Fruit fly (Drosophila melanogaster) whole organism, wandering third instar larva: ENCODE data around the gene Cdk8.

Experiments
- Abd-B ChIP-seq: fragments of >200 bp; optimal IDR thresholded peaks from 2 replicates; lab custom pipeline; 2017; ENCODE audit warnings: missing biosample characterization, missing genetic modification characterization
- CG32264 ChIP-seq: fragments of 200-800 bp; sonication (Bioruptor generic); optimal IDR thresholded peaks from 2 replicates; lab custom pipeline; 2016; ENCODE audit warnings: missing biosample characterization, missing genetic modification characterization
- CrebA ChIP-seq: fragments of 200-800 bp; sonication (Bioruptor generic); optimal IDR thresholded peaks from 2 replicates; lab custom pipeline; 2016; ENCODE audit warnings: missing biosample characterization, mild to moderate bottlenecking, missing genetic modification characterization, borderline replicate concordance
- Dfd ChIP-seq: fragments of >200 bp; optimal IDR thresholded peaks from 2 replicates; lab custom pipeline; 2017; ENCODE audit warnings: missing biosample characterization, missing genetic modification characterization
- Dif ChIP-seq: fragments of 200-275, 200-300 bp; sonication (Bioruptor generic); optimal IDR thresholded peaks from 2 replicates; lab custom pipeline; 2018; ENCODE audit warnings: missing biosample characterization, missing genetic modification characterization; ENCODE audit not compliant: partially characterized antibody
- GATAd ChIP-seq: sonication (Bioruptor generic); optimal IDR thresholded peaks from 2 replicates; lab custom pipeline; 2016; ENCODE audit warnings: missing biosample characterization, missing genetic modification characterization
- HLH106 ChIP-seq: fragments of 200-800 bp; optimal IDR thresholded peaks from 3 replicates; lab custom pipeline; 2019; ENCODE audit warnings: missing biosample characterization, mild to moderate bottlenecking, missing genetic modification characterization, moderate library complexity
- Hnf4 ChIP-seq: fragments of 200-800 bp; sonication (Bioruptor generic); optimal IDR thresholded peaks from 2 replicates; lab custom pipeline; 2016; ENCODE audit warnings: missing biosample characterization, mild to moderate bottlenecking, missing genetic modification characterization
- Hr78 ChIP-seq: fragments of >200 bp; optimal IDR thresholded peaks from 2 replicates; lab custom pipeline; 2017; ENCODE audit warnings: missing biosample characterization, missing genetic modification characterization
- Hr83 ChIP-seq: fragments of 200-300 bp; sonication (Bioruptor generic); optimal IDR thresholded peaks from 2 replicates; lab custom pipeline; 2016; ENCODE audit warnings: missing biosample characterization, mild to moderate bottlenecking, missing genetic modification characterization, moderate library complexity; ENCODE audit not compliant: poor library complexity, severe bottlenecking
- Jra ChIP-seq: sonication (Bioruptor generic); optimal IDR thresholded peaks from 2 replicates; lab custom pipeline; 2016; ENCODE audit warnings: missing biosample characterization, missing genetic modification characterization
- Mio ChIP-seq: sonication (Bioruptor generic); optimal IDR thresholded peaks from 2 replicates; lab custom pipeline; 2016; ENCODE audit warnings: missing biosample characterization, missing genetic modification characterization
- Myc ChIP-seq: fragments of >200 bp; optimal IDR thresholded peaks from 2 replicates; lab custom pipeline; 2017
- N ChIP-seq: fragments of >200 bp; optimal IDR thresholded peaks from 2 replicates; lab custom pipeline; 2018; ENCODE audit warnings: missing biosample characterization, missing external identifiers, missing genetic modification characterization
- OdsH ChIP-seq: fragments of 200-800 bp; sonication (Bioruptor generic); optimal IDR thresholded peaks from 2 replicates; lab custom pipeline; 2016; ENCODE audit warnings: missing biosample characterization, mild to moderate bottlenecking, missing genetic modification characterization
- Sp1 ChIP-seq: fragments of 200-800 bp; sonication (Bioruptor generic); optimal IDR thresholded peaks from 3 replicates; lab custom pipeline; 2019; ENCODE audit warnings: missing biosample characterization, mild to moderate bottlenecking, missing genetic modification characterization, moderate library complexity
- Vsx2 ChIP-seq: fragments of 200-300, 225-300 bp; sonication (Bioruptor generic); optimal IDR thresholded peaks from 2 replicates; lab custom pipeline; 2018; ENCODE audit warnings: missing biosample characterization, missing genetic modification characterization; ENCODE audit not compliant: partially characterized antibody
- br ChIP-seq: fragments of 200-800 bp; sonication (Bioruptor generic); optimal IDR thresholded peaks from 2 replicates; lab custom pipeline; 2016; ENCODE audit warnings: missing biosample characterization, missing genetic modification characterization
- brk ChIP-seq: fragments of 200-800 bp; sonication (Bioruptor generic); optimal IDR thresholded peaks from 2 replicates; lab custom pipeline; 2016; ENCODE audit warnings: missing biosample characterization, mild to moderate bottlenecking, missing genetic modification characterization
- dl ChIP-seq, 2 experiments: fragments of 175-275, 200-275 bp in 1 of 2; fragments of 200-275 bp in 1 of 2; sonication (Bioruptor generic); optimal IDR thresholded peaks; lab custom pipeline; 2018; ENCODE audit warnings: mild to moderate bottlenecking in 2 of 2, missing biosample characterization in 2 of 2, missing genetic modification characterization in 2 of 2, moderate library complexity in 2 of 2; ENCODE audit not compliant: partially characterized antibody in 2 of 2, insufficient read depth in 1 of 2
- dmrt93B ChIP-seq: fragments of 200-800 bp; sonication (Bioruptor generic); optimal IDR thresholded peaks from 2 replicates; lab custom pipeline; 2018; ENCODE audit warnings: missing biosample characterization, mild to moderate bottlenecking, missing genetic modification characterization
- dsf ChIP-seq: sonication (Bioruptor generic); optimal IDR thresholded peaks from 2 replicates; lab custom pipeline; 2016; ENCODE audit warnings: missing biosample characterization, missing genetic modification characterization, borderline replicate concordance
- ey ChIP-seq: fragments of 200-800 bp; sonication (Bioruptor generic); optimal IDR thresholded peaks from 2 replicates; lab custom pipeline; 2016; ENCODE audit warnings: missing biosample characterization, missing genetic modification characterization
- foxo ChIP-seq, 2 experiments: fragments of 200-800 bp; sonication (Bioruptor generic); optimal IDR thresholded peaks; 2 replicates in 1 of 2; 3 replicates in 1 of 2; lab custom pipeline; 2016 to 2017; ENCODE audit warnings: missing biosample characterization in 2 of 2, missing genetic modification characterization in 2 of 2
- fru ChIP-seq: fragments of 200-800 bp; sonication (Bioruptor generic); optimal IDR thresholded peaks from 3 replicates; lab custom pipeline; 2016; ENCODE audit warnings: missing biosample characterization, mild to moderate bottlenecking, missing genetic modification characterization
- h ChIP-seq: fragments of 200-800 bp; sonication (Bioruptor generic); optimal IDR thresholded peaks from 3 replicates; lab custom pipeline; 2016; ENCODE audit warnings: missing biosample characterization, mild to moderate bottlenecking, missing genetic modification characterization
- lola ChIP-seq: fragments of >200 bp; optimal IDR thresholded peaks from 2 replicates; lab custom pipeline; 2017; ENCODE audit warnings: missing biosample characterization, missing genetic modification characterization
- pan ChIP-seq: fragments of >200 bp; optimal IDR thresholded peaks from 2 replicates; lab custom pipeline; 2017
- psq ChIP-seq: fragments of 200-800 bp; sonication (Bioruptor generic); optimal IDR thresholded peaks from 3 replicates; lab custom pipeline; 2017; ENCODE audit warnings: missing biosample characterization, mild to moderate bottlenecking, missing genetic modification characterization, moderate library complexity
- rgr ChIP-seq: fragments of 200-800 bp; sonication (Bioruptor generic); optimal IDR thresholded peaks from 3 replicates; lab custom pipeline; 2016; ENCODE audit warnings: missing biosample characterization, mild to moderate bottlenecking, missing genetic modification characterization
- sage ChIP-seq: fragments of 200-800 bp; sonication (Bioruptor generic); optimal IDR thresholded peaks from 2 replicates; lab custom pipeline; 2016; ENCODE audit warnings: missing biosample characterization, mild to moderate bottlenecking, missing genetic modification characterization
- sv ChIP-seq: fragments of 200-800 bp; sonication (Bioruptor generic); optimal IDR thresholded peaks from 3 replicates; lab custom pipeline; 2016; ENCODE audit warnings: missing biosample characterization, missing genetic modification characterization
- tai ChIP-seq: sonication (Bioruptor generic); optimal IDR thresholded peaks from 2 replicates; lab custom pipeline; 2016; ENCODE audit warnings: missing biosample characterization, missing genetic modification characterization
- usp ChIP-seq: fragments of >200 bp; optimal IDR thresholded peaks from 2 replicates; lab custom pipeline; 2017; ENCODE audit warnings: missing biosample characterization, missing genetic modification characterization
- woc ChIP-seq: sonication (Bioruptor generic); optimal IDR thresholded peaks from 2 replicates; lab custom pipeline; 2016; ENCODE audit warnings: missing biosample characterization, mild to moderate bottlenecking, missing genetic modification characterization

The Cdk8 gene

DNA sequence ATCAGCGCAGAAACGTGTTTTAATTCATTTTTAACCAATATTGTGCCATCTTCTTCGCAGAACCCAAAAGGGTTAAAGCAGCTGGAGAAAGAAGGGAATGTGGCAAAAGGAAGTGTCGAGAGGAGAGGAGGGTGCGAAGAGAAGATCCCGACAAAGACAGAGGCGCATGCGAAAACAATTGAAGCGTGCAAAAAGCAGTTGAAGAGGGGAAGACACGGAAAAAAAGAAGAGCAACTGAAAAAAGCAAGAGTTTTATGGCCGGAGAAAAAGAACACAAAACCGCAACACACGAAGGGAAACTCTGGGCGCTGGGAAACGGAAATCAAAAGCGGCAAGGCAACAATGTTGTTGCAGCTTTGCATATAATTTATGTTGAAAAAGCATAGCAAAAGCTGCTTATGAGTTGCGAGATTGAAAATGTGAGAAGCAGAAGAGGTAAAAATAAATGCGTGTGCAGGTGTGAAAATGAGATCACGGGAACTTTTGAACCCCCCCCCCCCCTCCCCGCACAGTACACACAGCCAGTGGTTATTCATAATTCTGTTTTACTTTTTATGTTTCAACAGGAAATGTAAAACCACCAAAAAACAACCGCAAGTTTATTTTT lies 14.8 kb upstream of the Cdk8 start:
- TF ChIP-seq Jra (GFP tag; lab: Kevin White, UChicago) (no peak), Abd-B (no peak), OdsH (GFP tag; lab: Kevin White, UChicago) (no peak), tai (GFP tag; lab: Kevin White, UChicago) (no peak), Dfd (peak; percentile 92), HLH106 (tag; lab: Kevin White, UChicago) (peak; percentile 1), foxo (GFP tag; optimal IDR thresholded peaks at IDR 0.05; lab: Kevin White, UChicago) (no peak), psq (GFP tag; lab: Kevin White, UChicago) (peak; percentile 88), Hr78 (GFP tag; lab: Kevin White, UChicago) (no peak), h (GFP tag; lab: Kevin White, UChicago) (no peak), usp (GFP tag; lab: Kevin White, UChicago) (no peak), N (GFP tag; lab: Kevin White, UChicago) (no peak), br (GFP tag; lab: Kevin White, UChicago) (no peak), Vsx2 (GFP tag; lab: Kevin White, UChicago) (peak; percentile 28)
- TF ChIP-seq, all 38 proteins: peak for 4

DNA sequence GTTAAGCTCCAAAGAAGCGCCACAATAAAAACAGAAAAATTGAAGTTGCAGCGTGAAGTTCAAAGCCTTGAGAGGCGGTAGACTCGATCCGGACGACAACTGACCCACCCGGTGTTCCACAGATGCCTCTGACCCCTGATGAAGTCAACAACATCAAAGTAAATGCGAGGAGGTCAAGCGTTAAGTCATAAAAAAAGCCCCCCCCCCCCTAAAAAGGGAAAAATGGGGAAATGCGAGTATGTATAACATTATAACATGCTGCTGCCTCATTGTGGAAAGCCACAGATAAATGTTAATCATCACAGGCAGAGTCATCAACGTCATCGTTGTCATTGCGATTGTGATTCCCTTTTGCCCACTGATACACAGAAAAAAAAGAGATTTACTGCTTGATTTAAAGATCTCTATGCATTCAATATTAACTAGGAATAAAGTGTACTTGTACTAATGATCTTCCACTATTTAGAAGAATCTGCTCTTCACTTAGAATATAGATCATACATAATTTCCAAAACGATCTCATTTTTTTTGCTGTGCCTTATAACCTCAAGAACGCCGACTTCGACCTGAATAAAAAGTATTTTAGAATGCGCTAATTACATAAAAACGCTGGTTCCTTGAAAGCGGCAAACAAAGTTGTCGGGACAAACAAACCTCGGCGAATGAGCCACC lies 12.7 kb upstream of the Cdk8 start:
- TF ChIP-seq sage (GFP tag; lab: Kevin White, UChicago) (no peak), OdsH (GFP tag; lab: Kevin White, UChicago) (no peak), br (GFP tag; lab: Kevin White, UChicago) (no peak), pan (no peak), Abd-B (no peak), lola (GFP tag; lab: Kevin White, UChicago) (no peak), Hr78 (GFP tag; lab: Kevin White, UChicago) (no peak), brk (no peak), Dfd (no peak), dsf (GFP tag; lab: Kevin White, UChicago) (no peak), GATAd (GFP tag; lab: Kevin White, UChicago) (no peak)

DNA sequence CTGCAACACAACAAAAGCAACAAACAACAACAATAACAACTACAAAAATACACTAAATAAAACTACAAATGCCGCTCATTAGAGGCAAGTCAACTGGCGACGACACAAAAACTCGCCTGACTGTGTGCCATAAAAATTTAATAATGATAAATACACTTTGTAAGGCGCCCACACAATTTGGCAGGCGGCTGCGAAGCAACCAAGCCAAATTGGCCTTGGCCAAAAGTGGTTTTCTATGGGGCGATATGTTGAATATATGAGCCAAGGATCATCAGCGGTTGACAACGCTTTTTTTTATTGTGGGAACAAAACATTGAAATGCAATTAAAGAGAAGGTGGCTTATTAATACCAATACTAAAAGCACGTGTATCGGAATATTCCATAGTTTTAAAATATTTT lies 11.6 kb upstream of the Cdk8 start:
- TF ChIP-seq Sp1 (GFP tag; lab: Kevin White, UChicago) = no peak
- no peak for TF ChIP-seq Hnf4 (GFP tag; lab: Kevin White, UChicago)
- TF ChIP-seq ey (GFP tag; lab: Kevin White, UChicago) = no peak
- no peak for TF ChIP-seq brk

DNA sequence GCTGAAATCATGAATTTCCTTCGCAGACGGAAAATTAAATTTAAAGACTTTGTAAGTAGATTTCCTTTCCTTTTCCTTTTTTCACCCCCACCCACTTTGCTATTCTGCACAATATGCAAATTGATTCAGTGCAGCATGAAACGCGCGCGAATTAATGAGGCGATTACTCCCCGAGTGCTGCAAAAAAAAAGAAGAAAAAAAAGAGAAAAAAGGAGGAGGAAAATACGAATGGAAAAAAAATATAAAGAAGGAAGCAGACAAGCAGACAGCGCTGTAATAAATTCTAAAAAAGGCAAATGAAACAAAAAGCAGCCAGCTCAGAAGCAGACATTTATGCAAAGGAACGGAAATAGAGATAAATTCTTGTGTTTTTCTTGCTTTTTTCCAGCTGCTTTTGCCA lies 10.3 kb upstream of the Cdk8 start:
- TF ChIP-seq psq (GFP tag; lab: Kevin White, UChicago) (no peak), Abd-B (no peak), woc (GFP tag; lab: Kevin White, UChicago) (no peak), foxo (GFP tag; optimal IDR thresholded peaks at IDR 0.05; lab: Kevin White, UChicago) (no peak), Hr78 (GFP tag; lab: Kevin White, UChicago) (no peak), HLH106 (tag; lab: Kevin White, UChicago) (no peak), br (GFP tag; lab: Kevin White, UChicago) (no peak), Vsx2 (GFP tag; lab: Kevin White, UChicago) (no peak), Mio (GFP tag; lab: Kevin White, UChicago) (no peak)

DNA sequence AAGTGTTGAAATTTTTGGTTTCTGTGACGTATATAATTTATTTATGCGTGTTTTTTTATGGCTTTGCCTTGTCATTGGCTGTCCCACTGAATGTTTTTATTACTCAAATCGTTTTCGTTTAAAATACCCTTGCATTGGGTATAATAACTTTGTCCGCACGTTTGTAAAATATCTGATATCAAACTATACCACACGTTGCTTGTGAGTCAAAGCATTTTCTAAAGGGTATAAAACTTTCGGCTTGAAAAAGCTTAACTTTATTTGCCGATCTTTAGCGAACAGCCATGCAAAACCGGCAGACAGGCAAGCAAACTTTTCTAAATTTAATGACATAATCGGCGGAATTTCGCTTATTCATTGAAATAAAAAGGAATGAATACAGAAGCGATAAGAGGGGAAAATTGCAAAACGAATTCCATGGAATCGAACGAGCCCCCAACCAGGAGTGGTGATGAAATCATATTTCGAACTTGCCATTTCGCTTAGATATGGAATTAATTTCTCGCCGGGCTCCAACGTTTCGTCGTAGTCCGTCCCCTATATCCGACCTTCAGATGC lies 9.0 kb upstream of the Cdk8 start:
- TF ChIP-seq Dif (no peak), OdsH (GFP tag; lab: Kevin White, UChicago) (peak; percentile 28), ey (GFP tag; lab: Kevin White, UChicago) (peak; percentile 60), woc (GFP tag; lab: Kevin White, UChicago) (peak; percentile 41), Abd-B (no peak), psq (GFP tag; lab: Kevin White, UChicago) (peak; percentile 44), GATAd (GFP tag; lab: Kevin White, UChicago) (no peak), sv (GFP tag; lab: Kevin White, UChicago) (no peak), CG32264 (GFP tag; lab: Kevin White, UChicago) (no peak), fru (GFP tag; lab: Kevin White, UChicago) (peak; percentile 9), N (GFP tag; lab: Kevin White, UChicago) (no peak), Jra (GFP tag; lab: Kevin White, UChicago) (no peak), dl (GFP tag; optimal IDR thresholded peaks at IDR 0.05; lab: Kevin White, UChicago; ENCODE audit: insufficient read depth in 1 of 2, partially characterized antibody in 2 of 2) (no peak), dmrt93B (no peak), usp (GFP tag; lab: Kevin White, UChicago) (no peak), br (GFP tag; lab: Kevin White, UChicago) (peak; percentile 32), sage (GFP tag; lab: Kevin White, UChicago) (no peak), Hnf4 (GFP tag; lab: Kevin White, UChicago) (no peak), Hr78 (GFP tag; lab: Kevin White, UChicago) (no peak), CrebA (no peak), Dfd (no peak), HLH106 (tag; lab: Kevin White, UChicago) (peak; percentile 49), Sp1 (GFP tag; lab: Kevin White, UChicago) (peak; percentile 16), Vsx2 (GFP tag; lab: Kevin White, UChicago) (no peak), tai (GFP tag; lab: Kevin White, UChicago) (no peak), Myc (lab: Kevin White, UChicago) (no peak), rgr (peak; percentile 65), pan (no peak), Hr83 (GFP tag; lab: Kevin White, UChicago) (no peak)
